Fruit fly (Drosophila melanogaster) whole organism, embryonic: ENCODE data around the gene CG7120.

ENCODE experiments used
- Adf1 ChIP-seq: fragments of 200-800 bp; sonication (Bioruptor generic); IDR thresholded peaks from 2 replicates; pipeline ENCODE4 v1.3.6; 2022; ENCODE audit warnings: missing biosample characterization, missing genetic modification characterization
- Bgb ChIP-seq: fragments of 200-800 bp; sonication (Bioruptor generic); IDR thresholded peaks from 2 replicates; pipeline ENCODE4 v1.3.6; 2022; ENCODE audit warnings: missing biosample characterization, missing genetic modification characterization; ENCODE audit not compliant: partially characterized antibody
- CG11247 ChIP-seq: fragments of 200-800 bp; sonication (Bioruptor generic); IDR thresholded peaks from 2 replicates; pipeline ENCODE4 v1.3.6; 2022; ENCODE audit warnings: missing biosample characterization, missing genetic modification characterization
- CG13894 ChIP-seq: fragments of 200-800 bp; sonication (Bioruptor generic); optimal IDR thresholded peaks from 3 replicates; lab custom pipeline; 2018; ENCODE audit warnings: missing biosample characterization, mild to moderate bottlenecking, missing genetic modification characterization, moderate library complexity
- CG16863 ChIP-seq: fragments of 200-800 bp; sonication (Bioruptor generic); optimal IDR thresholded peaks from 3 replicates; lab custom pipeline; 2016; ENCODE audit warnings: missing biosample characterization, missing genetic modification characterization
- CG17385 ChIP-seq: fragments of 200-800 bp; sonication (Bioruptor generic); optimal IDR thresholded peaks from 3 replicates; lab custom pipeline; 2018; ENCODE audit warnings: missing biosample characterization, mild to moderate bottlenecking, missing genetic modification characterization
- CG2199 ChIP-seq: fragments of 200-800 bp; sonication (Bioruptor generic); IDR thresholded peaks from 3 replicates; pipeline ENCODE4 v1.3.6; 2022; ENCODE audit warnings: missing biosample characterization, missing genetic modification characterization
- CG32767 ChIP-seq: fragments of 200-800 bp; sonication (Bioruptor generic); IDR thresholded peaks from 2 replicates; pipeline ENCODE4 v1.3.6; 2022; ENCODE audit warnings: missing biosample characterization, missing genetic modification characterization
- CG34376 ChIP-seq: fragments of 200-800 bp; sonication (Bioruptor generic); optimal IDR thresholded peaks from 2 replicates; lab custom pipeline; 2018; ENCODE audit warnings: missing biosample characterization, mild to moderate bottlenecking, missing genetic modification characterization
- CG34422 ChIP-seq: fragments of 200-800 bp; sonication (Bioruptor generic); IDR thresholded peaks from 3 replicates; pipeline ENCODE4 v1.3.6; 2022; ENCODE audit warnings: missing biosample characterization, missing genetic modification characterization
- CG4360 ChIP-seq: fragments of 200-800 bp; sonication (Bioruptor generic); IDR thresholded peaks from 2 replicates; pipeline ENCODE4 v1.3.6; 2022; ENCODE audit warnings: missing biosample characterization, missing genetic modification characterization
- CG5245 ChIP-seq: fragments of 200-800 bp; sonication (Bioruptor generic); optimal IDR thresholded peaks from 3 replicates; lab custom pipeline; 2016; ENCODE audit warnings: missing biosample characterization, missing genetic modification characterization
- CG8359 ChIP-seq: fragments of 200-800 bp; sonication (Bioruptor generic); optimal IDR thresholded peaks from 2 replicates; lab custom pipeline; 2017; ENCODE audit warnings: missing biosample characterization, mild to moderate bottlenecking, missing genetic modification characterization, borderline replicate concordance
- CG9876 ChIP-seq: fragments of 200-800 bp; sonication (Bioruptor generic); optimal IDR thresholded peaks from 2 replicates; lab custom pipeline; 2016; ENCODE audit warnings: missing biosample characterization, missing genetic modification characterization
- CrebB ChIP-seq: fragments of 200-800 bp; sonication (Bioruptor generic); optimal IDR thresholded peaks from 3 replicates; lab custom pipeline; 2018; ENCODE audit warnings: missing biosample characterization, mild to moderate bottlenecking, missing genetic modification characterization
- D19B ChIP-seq: fragments of 200-800 bp; sonication (Bioruptor generic); optimal IDR thresholded peaks from 2 replicates; lab custom pipeline; 2017; ENCODE audit warnings: missing biosample characterization, mild to moderate bottlenecking, missing genetic modification characterization
- Dbx ChIP-seq: fragments of 200-800 bp; sonication (Bioruptor generic); IDR thresholded peaks from 3 replicates; pipeline ENCODE4 v1.3.6; 2022; ENCODE audit warnings: missing biosample characterization, missing genetic modification characterization
- Hey ChIP-seq: fragments of 200-800 bp; sonication (Bioruptor generic); optimal IDR thresholded peaks from 3 replicates; lab custom pipeline; 2018; ENCODE audit warnings: missing biosample characterization, mild to moderate bottlenecking, missing genetic modification characterization
- MBD-R2 ChIP-seq: fragments of 200-800 bp; sonication (Bioruptor generic); IDR thresholded peaks from 2 replicates; pipeline ENCODE4 v1.3.6; 2022; ENCODE audit warnings: missing biosample characterization, missing genetic modification characterization
- NC2α ChIP-seq: fragments of 200-800 bp; sonication (Bioruptor generic); optimal IDR thresholded peaks from 2 replicates; lab custom pipeline; 2016; ENCODE audit warnings: missing biosample characterization, missing genetic modification characterization
- Poxn ChIP-seq: fragments of 200-800 bp; sonication (Bioruptor generic); IDR thresholded peaks from 2 replicates; pipeline ENCODE4 v1.3.6; 2022; ENCODE audit warnings: missing biosample characterization, missing genetic modification characterization
- Sox100B ChIP-seq: fragments of 200-800 bp; sonication (Bioruptor generic); optimal IDR thresholded peaks from 3 replicates; lab custom pipeline; 2018; ENCODE audit warnings: missing biosample characterization, mild to moderate bottlenecking, missing genetic modification characterization
- amos ChIP-seq: fragments of 200-800 bp; sonication (Bioruptor generic); IDR thresholded peaks from 2 replicates; pipeline ENCODE4 v1.3.6; 2022; ENCODE audit warnings: missing biosample characterization, missing genetic modification characterization; ENCODE audit not compliant: partially characterized antibody
- cad ChIP-seq: fragments of >200 bp; optimal IDR thresholded peaks from 2 replicates; lab custom pipeline; 2017; ENCODE audit warnings: missing biosample characterization, missing genetic modification characterization
- chm ChIP-seq: fragments of 200-800 bp; sonication (Bioruptor generic); IDR thresholded peaks from 2 replicates; pipeline ENCODE4 v1.3.6; 2022; ENCODE audit warnings: missing biosample characterization, missing genetic modification characterization
- crol ChIP-seq: fragments of 200-800 bp; sonication (Bioruptor generic); IDR thresholded peaks from 2 replicates; pipeline ENCODE4 v1.3.6; 2022; ENCODE audit warnings: missing biosample characterization, missing genetic modification characterization
- fru ChIP-seq: fragments of >200 bp; optimal IDR thresholded peaks from 2 replicates; lab custom pipeline; 2017
- ftz-f1 ChIP-seq: fragments of 200-800 bp; sonication (Bioruptor generic); optimal IDR thresholded peaks from 2 replicates; lab custom pipeline; 2016; ENCODE audit warnings: missing biosample characterization, missing genetic modification characterization
- hkb ChIP-seq, 2 experiments: fragments of 200-800 bp in 1 of 2; fragments of >200 bp in 1 of 2; sonication (Bioruptor generic) in 1 of 2; IDR thresholded peaks in 1 of 2; optimal IDR thresholded peaks in 1 of 2; 2 replicates each; pipeline versions ENCODE4 v1.3.6 to Lab custom; 2017 to 2022; ENCODE audit warnings: missing biosample characterization in 1 of 2, missing genetic modification characterization in 1 of 2
- kni ChIP-seq: fragments of 200-800 bp; sonication (Bioruptor generic); optimal IDR thresholded peaks from 3 replicates; lab custom pipeline; 2017; ENCODE audit warnings: mild to moderate bottlenecking, missing biosample characterization, missing genetic modification reagents, missing genetic modification characterization
- knrl ChIP-seq: fragments of 200-800 bp; sonication (Bioruptor generic); IDR thresholded peaks from 3 replicates; pipeline ENCODE4 v1.3.6; 2022; ENCODE audit warnings: missing biosample characterization, missing genetic modification characterization; ENCODE audit not compliant: partially characterized antibody
- nerfin-1 ChIP-seq: fragments of 200-800 bp; sonication (Bioruptor generic); optimal IDR thresholded peaks from 3 replicates; lab custom pipeline; 2019; ENCODE audit warnings: missing biosample characterization, mild to moderate bottlenecking, missing genetic modification characterization, moderate library complexity
- pros ChIP-seq: fragments of 200-800 bp; sonication (Bioruptor generic); optimal IDR thresholded peaks from 3 replicates; lab custom pipeline; 2019; ENCODE audit warnings: missing biosample characterization, mild to moderate bottlenecking, missing genetic modification characterization, moderate library complexity
- seq ChIP-seq: fragments of 200-800 bp; sonication (Bioruptor generic); IDR thresholded peaks from 2 replicates; pipeline ENCODE4 v1.3.6; 2022; ENCODE audit warnings: missing biosample characterization, missing genetic modification characterization
- sr ChIP-seq: fragments of 200-800 bp; sonication (Bioruptor generic); IDR thresholded peaks from 3 replicates; pipeline ENCODE4 v1.3.6; 2022; ENCODE audit warnings: missing biosample characterization, missing genetic modification characterization
- ssp ChIP-seq: fragments of 200-800 bp; sonication (Bioruptor generic); IDR thresholded peaks from 2 replicates; pipeline ENCODE4 v1.3.6; 2022; ENCODE audit warnings: missing biosample characterization, missing genetic modification characterization
- tap ChIP-seq: fragments of 200-800 bp; optimal IDR thresholded peaks from 3 replicates; lab custom pipeline; 2019; ENCODE audit warnings: missing biosample characterization, mild to moderate bottlenecking, missing genetic modification characterization, moderate library complexity
- wdn ChIP-seq: fragments of 200-800 bp; sonication (Bioruptor generic); IDR thresholded peaks from 2 replicates; pipeline ENCODE4 v1.3.6; 2022; ENCODE audit warnings: missing biosample characterization, missing genetic modification characterization
- zfh1 ChIP-seq: fragments of 200-800 bp; sonication (Bioruptor generic); IDR thresholded peaks from 3 replicates; pipeline ENCODE4 v1.3.6; 2022; ENCODE audit warnings: missing biosample characterization, missing genetic modification characterization

The CG7120 gene

dm6 chr3L:8449800-8450690, 54.2 kb downstream of the CG7120 start, which contains the start of gene Gug (continued):
- no peak for TF ChIP-seq CrebB (tag; lab: Kevin White, UChicago)
- no peak for TF ChIP-seq NC2α (GFP tag; lab: Kevin White, UChicago)
- TF ChIP-seq CG8359 (GFP tag; lab: Kevin White, UChicago), result no peak
- no peak for TF ChIP-seq Poxn (GFP tag; lab: Robert Waterston, UW)
- peak; percentile 1 for TF ChIP-seq cad (GFP tag; lab: Kevin White, UChicago)
- TF ChIP-seq CG34376 (GFP tag; lab: Kevin White, UChicago), result peak; percentile 6
- no peak for TF ChIP-seq CG16863 (GFP tag; lab: Kevin White, UChicago)
- TF ChIP-seq zfh1 (GFP tag; lab: Robert Waterston, UW), result no peak

- TF ChIP-seq tap (tag; lab: Kevin White, UChicago) (no peak), MBD-R2 (GFP tag; lab: Robert Waterston, UW) (0 out of 2 replicates have a peak, but pooled peaks have one; percentile 20), CG13894 (tag; lab: Kevin White, UChicago) (no peak), fru (lab: Kevin White, UChicago) (no peak), pros (peak; percentile 47), crol (GFP tag; lab: Robert Waterston, UW) (peak; percentile 80), wdn (GFP tag; lab: Robert Waterston, UW) (0 out of 2 replicates have a peak, but pooled peaks have one; percentile 29), CG4360 (GFP tag; lab: Robert Waterston, UW) (peak; percentile 97), CG17385 (GFP tag; lab: Kevin White, UChicago) (peak; percentile 65), Dbx (peak; percentile 32; the same call in 1 of the 3 replicates), CG11247 (0 out of 2 replicates have a peak, but pooled peaks have one; percentile 24), CG2199 (GFP tag; lab: Robert Waterston, UW) (peak; percentile 31; the same call in 1 of the 3 replicates), Adf1 (GFP tag; lab: Robert Waterston, UW) (peak; percentile 49; the same call in 1 of the 2 replicates), CG9876 (GFP tag; lab: Kevin White, UChicago) (no peak), CG5245 (GFP tag; lab: Kevin White, UChicago) (no peak), amos (peak; percentile 31; the same call in 1 of the 2 replicates), seq (GFP tag; lab: Robert Waterston, UW) (peak; percentile 66), Poxn (GFP tag; lab: Robert Waterston, UW) (0 out of 2 replicates have a peak, but pooled peaks have one; percentile 11), CG34422 (GFP tag; lab: Robert Waterston, UW) (0 out of 3 replicates have a peak, but pooled peaks have one; percentile 19), chm (peak; percentile 29; the same call in 1 of the 2 replicates), Bgb (0 out of 2 replicates have a peak, but pooled peaks have one; percentile 13), Hey (tag; lab: Kevin White, UChicago) (peak; percentile 39), ftz-f1 (GFP tag; lab: Kevin White, UChicago) (no peak), kni (GFP tag; lab: Kevin White, UChicago) (peak; percentile 11), ssp (GFP tag; lab: Robert Waterston, UW) (no peak), sr (GFP tag; lab: Robert Waterston, UW) (no peak), CG32767 (GFP tag; lab: Robert Waterston, UW) (0 out of 2 replicates have a peak, but pooled peaks have one; percentile 14), Sox100B (GFP tag; lab: Kevin White, UChicago) (no peak), hkb (optimal IDR thresholded peaks at IDR 0.05; lab: Kevin White, UChicago) (no peak), hkb (GFP tag; IDR thresholded peaks at IDR 0.05; lab: Robert Waterston, UW) (peak; percentile 18; the same call in 1 of the 2 replicates), knrl (GFP tag; lab: Robert Waterston, UW) (0 out of 3 replicates have a peak, but pooled peaks have one; percentile 17), D19B (no peak), nerfin-1 (tag; lab: Kevin White, UChicago) (peak; percentile 44)
Observed at dm6 chr3L:8450747-8451146, 54.9 kb downstream of the CG7120 start.
